Worm (Caenorhabditis elegans) whole organism, early embryonic: ENCODE measurements around the gene C02B8.12.

Experiments
- B0310.2 ChIP-seq: sonication (generic microtip); optimal IDR thresholded peaks from 2 replicates; lab custom pipeline; 2016; ENCODE audit warnings: mild to moderate bottlenecking, missing genetic modification characterization, missing compliant biosample characterization
- F13C5.2 ChIP-seq: sonication (generic microtip); optimal IDR thresholded peaks from 2 replicates; lab custom pipeline; 2017; ENCODE audit warnings: mild to moderate bottlenecking, missing genetic modification characterization, inconsistent platforms, missing compliant biosample characterization
- aly-1 ChIP-seq: sonication (generic microtip); optimal IDR thresholded peaks from 2 replicates; lab custom pipeline; 2016; ENCODE audit warnings: missing genetic modification characterization, missing compliant biosample characterization
- ama-1 ChIP-seq: fragments of 150-350 bp; optimal IDR thresholded peaks from 2 replicates; lab custom pipeline; 2014
- ceh-13 ChIP-seq: fragments of 200-800 bp; sonication (Bioruptor generic); optimal IDR thresholded peaks from 2 replicates; lab custom pipeline; 2018; ENCODE audit warnings: mild to moderate bottlenecking, missing genetic modification characterization, missing compliant biosample characterization
- ceh-36 ChIP-seq: sonication (generic microtip); optimal IDR thresholded peaks from 2 replicates; lab custom pipeline; 2016; ENCODE audit warnings: missing genetic modification characterization, inconsistent platforms, missing compliant biosample characterization
- ets-7 ChIP-seq: sonication (generic microtip); optimal IDR thresholded peaks from 2 replicates; lab custom pipeline; 2016; ENCODE audit warnings: missing genotype, missing genetic modification characterization, missing compliant biosample characterization
- flt-1 ChIP-seq: fragments of 200-800 bp; sonication (Bioruptor generic); IDR thresholded peaks from 2 replicates; pipeline ENCODE4 v1.3.6; 2022; ENCODE audit warnings: missing genetic modification characterization, missing compliant biosample characterization
- hmbx-1 ChIP-seq: sonication (generic microtip); optimal IDR thresholded peaks from 2 replicates; lab custom pipeline; 2016; ENCODE audit warnings: mild to moderate bottlenecking, missing genetic modification characterization, missing compliant biosample characterization
- hmg-4 ChIP-seq: fragments of 200-800 bp; sonication (Bioruptor generic); optimal IDR thresholded peaks from 2 replicates; lab custom pipeline; 2018; ENCODE audit warnings: mild to moderate bottlenecking, missing genetic modification characterization, missing compliant biosample characterization
- hnd-1 ChIP-seq: sonication (generic microtip); optimal IDR thresholded peaks from 2 replicates; lab custom pipeline; 2016; ENCODE audit warnings: missing genetic modification characterization, missing compliant biosample characterization
- pes-1 ChIP-seq: fragments of 200-800 bp; sonication (Bioruptor generic); IDR thresholded peaks from 2 replicates; pipeline ENCODE4 v1.3.6; 2022; ENCODE audit warnings: missing genetic modification reagents, missing genetic modification characterization, missing compliant biosample characterization
- scrt-1 ChIP-seq: fragments of 200-800 bp; sonication (Bioruptor generic); IDR thresholded peaks from 2 replicates; pipeline ENCODE4 v1.3.6; 2022; ENCODE audit warnings: missing genetic modification characterization, missing compliant biosample characterization
- sea-1 ChIP-seq: fragments of 200-800 bp; sonication (Bioruptor generic); conservative IDR thresholded peaks from 2 replicates; pipeline ENCODE4 v1.3.6; 2022; ENCODE audit warnings: missing genetic modification characterization, missing compliant biosample characterization
- tbx-11 ChIP-seq: fragments of 200-800 bp; sonication (Bioruptor generic); IDR thresholded peaks from 2 replicates; pipeline ENCODE4 v1.3.6; 2022; ENCODE audit warnings: missing genetic modification characterization, missing compliant biosample characterization
- tbx-37 ChIP-seq: fragments of 200-800 bp; sonication (Bioruptor generic); conservative IDR thresholded peaks from 2 replicates; pipeline ENCODE4 v1.3.6; 2022; ENCODE audit warnings: missing genetic modification reagents, missing genetic modification characterization, missing compliant biosample characterization
- tra-4 ChIP-seq: sonication (generic microtip); optimal IDR thresholded peaks from 2 replicates; lab custom pipeline; 2017; ENCODE audit warnings: missing genetic modification characterization, missing compliant biosample characterization

Gene C02B8.12

DNA sequence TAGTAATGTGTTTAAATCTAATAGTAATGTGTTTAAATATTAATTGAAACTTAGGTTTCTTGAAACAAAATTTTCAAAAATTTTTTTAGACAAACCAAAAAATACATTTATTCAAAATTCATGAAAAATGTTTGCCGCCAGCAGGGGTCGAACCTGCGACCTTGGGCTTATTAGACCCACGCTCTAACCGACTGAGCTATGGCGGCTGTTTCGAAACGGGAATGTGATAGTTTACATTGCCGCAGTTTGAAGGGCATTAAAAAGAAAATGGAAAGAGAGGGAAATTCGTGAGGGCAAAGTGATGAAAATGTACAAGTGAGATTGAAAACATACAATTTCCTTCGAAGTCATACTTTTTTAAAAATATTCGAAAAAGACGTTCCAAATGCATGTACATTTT is 33.3 kb upstream of the C02B8.12 start:
- TF ChIP-seq tbx-37: 0 out of 2 replicates have a peak, but pooled peaks have one; percentile 21
- 0 out of 2 replicates have a peak, but pooled peaks have one; percentile 27 for TF ChIP-seq tbx-11 (GFP tag; lab: Robert Waterston, UW)
- TF ChIP-seq pes-1 (GFP tag; lab: Robert Waterston, UW): 0 out of 2 replicates have a peak, but pooled peaks have one; percentile 30
- TF ChIP-seq flt-1 (GFP tag; lab: Robert Waterston, UW): 0 out of 2 replicates have a peak, but pooled peaks have one; percentile 37
- no peak for TF ChIP-seq hmg-4 (GFP tag; lab: Kevin White, UChicago)
- TF ChIP-seq sea-1 (GFP tag; lab: Robert Waterston, UW): peak; percentile 45
- TF ChIP-seq scrt-1 (GFP tag; lab: Robert Waterston, UW): no peak

DNA sequence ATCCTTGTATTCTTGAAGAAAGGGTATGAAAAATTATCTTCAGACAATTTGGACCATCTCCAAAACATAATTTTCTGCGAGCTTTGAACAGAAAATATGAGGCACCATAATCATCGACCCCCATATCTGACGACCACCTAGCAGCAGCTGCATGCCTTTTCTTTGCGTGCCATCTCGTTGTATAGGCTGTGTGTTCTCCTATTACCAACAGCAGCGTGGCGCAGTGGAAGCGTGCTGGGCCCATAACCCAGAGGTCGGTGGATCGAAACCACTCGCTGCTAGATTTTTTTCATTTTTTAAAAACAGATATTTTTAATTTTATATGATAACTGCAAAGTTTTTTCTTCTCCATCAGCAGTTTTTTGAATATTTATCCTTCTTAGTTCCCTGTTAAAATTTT is 32.8 kb upstream of the C02B8.12 start:
- TF ChIP-seq ceh-36 (tag; lab: Kevin White, UChicago): peak; percentile 93
- TF ChIP-seq ama-1 (lab: Kevin White, UChicago): no peak
- peak; percentile 96 for TF ChIP-seq flt-1 (GFP tag; lab: Robert Waterston, UW)
- peak; percentile 71 for TF ChIP-seq hmbx-1 (tag; lab: Kevin White, UChicago)
- peak; percentile 46 for TF ChIP-seq ets-7 (tag; lab: Kevin White, UChicago)
- TF ChIP-seq sea-1 (GFP tag; lab: Robert Waterston, UW): peak; percentile 99
- TF ChIP-seq scrt-1 (GFP tag; lab: Robert Waterston, UW): peak; percentile 97
- peak; percentile 83 for TF ChIP-seq ceh-13 (GFP tag; lab: Kevin White, UChicago)
- TF ChIP-seq hmg-4 (GFP tag; lab: Kevin White, UChicago): peak; percentile 97
- TF ChIP-seq pes-1 (GFP tag; lab: Robert Waterston, UW): peak; percentile 98
- no peak for TF ChIP-seq aly-1
- peak; percentile 68 for TF ChIP-seq tra-4 (tag; lab: Kevin White, UChicago)
- TF ChIP-seq tbx-11 (GFP tag; lab: Robert Waterston, UW): peak; percentile 91
- TF ChIP-seq tbx-37: peak; percentile 94
- TF ChIP-seq hnd-1 (tag; lab: Kevin White, UChicago): peak; percentile 46
- TF ChIP-seq B0310.2 (tag; lab: Kevin White, UChicago): peak; percentile 87
- peak; percentile 78 for TF ChIP-seq F13C5.2

DNA sequence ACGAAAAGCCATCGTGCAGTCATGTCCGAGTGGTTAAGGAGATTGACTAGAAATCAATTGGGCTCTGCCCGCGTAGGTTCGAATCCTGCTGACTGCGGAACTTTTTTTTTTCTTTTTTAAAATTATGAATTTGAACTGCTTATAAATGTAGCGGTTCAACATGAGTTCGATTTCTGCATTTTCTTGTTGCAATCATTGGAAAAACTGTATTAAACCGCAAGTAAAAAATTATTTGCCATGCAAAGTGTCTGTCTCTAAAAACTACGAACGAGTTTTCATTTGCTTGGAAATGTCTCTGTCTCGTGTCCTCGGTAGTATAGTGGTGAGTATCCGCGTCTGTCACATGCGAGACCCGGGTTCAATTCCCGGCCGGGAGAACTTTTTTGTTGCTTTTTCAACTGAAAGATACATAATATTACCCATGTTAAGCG is 32.3 kb upstream of the C02B8.12 start:
- peak; percentile 61 for TF ChIP-seq scrt-1 (GFP tag; lab: Robert Waterston, UW)
- peak; percentile 83 for TF ChIP-seq flt-1 (GFP tag; lab: Robert Waterston, UW)
- TF ChIP-seq tbx-37: peak; percentile 79
- TF ChIP-seq tbx-11 (GFP tag; lab: Robert Waterston, UW): peak; percentile 58
- TF ChIP-seq pes-1 (GFP tag; lab: Robert Waterston, UW): peak; percentile 81

DNA sequence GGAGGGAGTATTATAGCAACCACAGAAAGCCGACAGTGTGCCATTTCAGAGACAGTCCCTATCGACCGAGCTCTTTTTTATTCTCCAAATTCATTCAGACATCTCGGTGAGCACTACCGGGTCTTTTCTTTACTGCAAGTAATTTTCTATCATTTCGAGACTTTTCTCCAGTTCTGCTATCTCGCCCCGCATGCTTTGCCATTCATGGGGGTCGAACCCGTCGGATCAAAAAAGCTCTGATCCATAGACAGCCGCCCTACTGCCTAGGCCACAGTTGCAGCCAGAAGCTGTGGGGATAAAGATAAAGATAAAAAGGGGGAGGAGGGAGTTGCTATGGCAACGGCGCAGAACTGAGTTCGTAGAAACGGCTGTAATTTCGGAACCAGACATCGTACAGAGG is 28.2 kb upstream of the C02B8.12 start:
- TF ChIP-seq hmg-4 (GFP tag; lab: Kevin White, UChicago) (peak; percentile 43), aly-1 (no peak)

DNA sequence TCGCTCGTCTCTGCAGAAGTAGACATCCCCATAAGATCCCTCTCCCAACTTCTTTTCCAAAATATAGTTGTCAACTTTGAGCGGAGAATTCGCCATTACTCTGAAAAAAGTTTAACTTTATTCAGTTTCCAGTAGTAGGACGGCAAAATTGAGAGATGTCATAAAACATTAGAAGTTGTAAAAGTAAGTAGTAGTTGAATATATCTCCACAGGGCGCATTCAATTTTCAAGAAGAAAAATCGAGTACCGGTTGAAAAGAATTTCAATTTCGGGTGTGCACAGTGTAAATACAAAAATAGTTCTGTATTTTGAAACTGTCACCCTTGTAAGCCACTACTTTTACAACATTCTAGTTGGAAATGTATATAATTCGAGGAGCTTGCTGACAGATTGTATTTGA is 27.5 kb upstream of the C02B8.12 start, which contains the start of gene F22F1.2:
TSS of gene F22F1.2 (minus strand) at position 101 of the 400 bp plus-strand sequence.
- TF ChIP-seq tra-4 (tag; lab: Kevin White, UChicago): no peak

DNA sequence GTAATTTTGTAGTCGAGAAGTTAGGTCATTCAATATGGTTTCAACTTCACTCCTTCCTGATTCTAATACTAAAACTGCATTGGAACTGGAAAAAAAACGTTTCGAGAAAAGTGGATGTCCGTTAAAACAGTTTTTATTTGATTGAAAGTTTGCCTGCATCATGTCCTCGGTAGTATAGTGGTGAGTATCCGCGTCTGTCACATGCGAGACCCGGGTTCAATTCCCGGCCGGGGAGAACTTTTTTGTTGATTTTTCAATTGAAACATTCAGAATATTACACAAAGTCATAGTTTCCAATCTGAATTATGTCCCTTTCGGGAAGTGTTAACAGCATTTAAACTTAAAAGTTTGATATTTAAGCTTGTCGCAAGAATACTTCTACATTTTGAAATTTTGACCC is 25.8 kb upstream of the C02B8.12 start:
- TF ChIP-seq tra-4 (tag; lab: Kevin White, UChicago) (no peak), sea-1 (GFP tag; lab: Robert Waterston, UW) (no peak), hmg-4 (GFP tag; lab: Kevin White, UChicago) (no peak), ceh-13 (GFP tag; lab: Kevin White, UChicago) (no peak), B0310.2 (tag; lab: Kevin White, UChicago) (no peak), ama-1 (lab: Kevin White, UChicago) (no peak)

DNA sequence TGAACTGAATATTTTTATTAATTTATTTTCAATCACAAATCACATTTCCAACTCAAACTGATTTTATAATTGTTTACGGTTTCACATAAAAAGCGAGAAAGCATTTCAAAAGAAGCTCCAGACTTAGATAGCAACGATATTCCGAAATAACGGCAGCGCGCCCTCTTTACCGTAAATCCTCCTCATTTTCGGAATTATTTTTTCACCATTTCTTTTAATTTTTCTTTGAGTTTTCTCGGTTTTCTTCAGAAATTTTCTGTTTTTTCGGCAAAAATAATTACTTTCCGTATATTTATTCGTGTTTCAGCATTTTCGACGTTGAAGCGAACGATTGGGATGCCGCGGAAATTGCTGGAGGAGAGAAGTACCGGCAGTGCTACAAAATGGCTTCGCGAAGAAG is 24.2 kb upstream of the C02B8.12 start, which contains the start of gene C02B8.1:
TSS of gene C02B8.1 (plus strand) at position 301 of the 400 bp plus-strand sequence.
- TF ChIP-seq tra-4 (tag; lab: Kevin White, UChicago): no peak
- no peak for TF ChIP-seq hmbx-1 (tag; lab: Kevin White, UChicago)
- no peak for TF ChIP-seq scrt-1 (GFP tag; lab: Robert Waterston, UW)

DNA sequence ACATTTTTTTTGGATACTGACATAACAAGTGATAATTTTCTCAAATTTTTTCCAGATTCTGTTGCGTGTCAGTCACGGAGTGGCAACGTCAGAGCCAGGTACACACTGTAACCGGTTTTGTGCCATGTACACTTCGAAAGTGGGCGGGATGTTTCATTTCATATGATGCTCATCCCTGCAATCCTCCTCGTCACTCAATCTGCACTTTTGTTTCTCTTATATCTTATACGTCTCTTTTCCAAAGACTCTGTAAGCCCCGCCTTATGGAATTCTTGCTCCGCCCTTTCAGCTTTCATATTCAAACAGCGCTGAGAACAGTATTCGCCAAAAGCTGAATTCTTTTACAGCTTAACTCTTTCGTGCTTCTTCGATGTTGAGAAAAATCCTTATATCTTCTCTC is 16.0 kb upstream of the C02B8.12 start, which contains the start of gene C02B8.3:
TSS of gene C02B8.3 (plus strand) at position 301 of the 400 bp plus-strand sequence.
- no peak for TF ChIP-seq F13C5.2
- no peak for TF ChIP-seq tbx-11 (GFP tag; lab: Robert Waterston, UW)
- no peak for TF ChIP-seq tbx-37
- TF ChIP-seq pes-1 (GFP tag; lab: Robert Waterston, UW): no peak
- TF ChIP-seq ama-1 (lab: Kevin White, UChicago): no peak
- no peak for TF ChIP-seq B0310.2 (tag; lab: Kevin White, UChicago)

DNA sequence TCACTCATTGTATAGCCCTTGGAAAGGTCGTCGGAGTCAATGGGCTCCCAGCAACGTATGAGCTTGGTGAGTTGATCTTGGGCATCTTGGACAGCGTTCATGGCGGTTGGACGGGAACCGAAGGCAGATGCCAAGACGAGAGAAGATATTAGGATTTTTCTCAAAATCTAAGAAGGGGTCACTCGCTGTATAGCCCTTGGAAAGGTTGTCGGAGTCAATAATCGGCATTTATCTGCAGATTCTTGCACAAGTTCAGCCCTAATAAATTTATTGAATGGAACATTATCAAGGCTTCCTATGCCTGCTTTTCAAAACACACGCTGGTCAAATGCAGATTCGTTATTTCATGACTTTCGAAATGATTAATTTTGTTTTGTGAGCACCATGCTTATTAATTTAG is 14.6 kb upstream of the C02B8.12 start, which contains the start of gene C02B8.7:
TSS of gene C02B8.7 (minus strand) at position 101 of the 400 bp plus-strand sequence.
- TF ChIP-seq hmg-4 (GFP tag; lab: Kevin White, UChicago): no peak
